Fruit fly (Drosophila melanogaster): ENCODE data around the gene CG46448.

- no peak for TF ChIP-seq Hr96 (GFP tag; optimal IDR thresholded peaks at IDR 0.05)
- no peak for TF ChIP-seq CG1620 (GFP tag; optimal IDR thresholded peaks at IDR 0.05)
- TF ChIP-seq cnc (optimal IDR thresholded peaks at IDR 0.05) = no peak
- no peak for TF ChIP-seq Crg-1 (GFP tag; optimal IDR thresholded peaks at IDR 0.05)
- no peak for TF ChIP-seq ovo (GFP tag; optimal IDR thresholded peaks at IDR 0.05)
- no peak for TF ChIP-seq kay (GFP tag; ENCODE audit: borderline replicate concordance)
- TF ChIP-seq tj (GFP tag; optimal IDR thresholded peaks at IDR 0.05) = no peak
These were observed 871 bp upstream of the CG46448 start, which contains the start of gene CG43750 for dm6 chr2L:2390589-2390988.
